Fruit fly (Drosophila melanogaster): ENCODE results near the gene Odj.
A peak's percentile ranks its signal among the peaks of the same experiment; 100 is the strongest.

Gene Odj

DNA sequence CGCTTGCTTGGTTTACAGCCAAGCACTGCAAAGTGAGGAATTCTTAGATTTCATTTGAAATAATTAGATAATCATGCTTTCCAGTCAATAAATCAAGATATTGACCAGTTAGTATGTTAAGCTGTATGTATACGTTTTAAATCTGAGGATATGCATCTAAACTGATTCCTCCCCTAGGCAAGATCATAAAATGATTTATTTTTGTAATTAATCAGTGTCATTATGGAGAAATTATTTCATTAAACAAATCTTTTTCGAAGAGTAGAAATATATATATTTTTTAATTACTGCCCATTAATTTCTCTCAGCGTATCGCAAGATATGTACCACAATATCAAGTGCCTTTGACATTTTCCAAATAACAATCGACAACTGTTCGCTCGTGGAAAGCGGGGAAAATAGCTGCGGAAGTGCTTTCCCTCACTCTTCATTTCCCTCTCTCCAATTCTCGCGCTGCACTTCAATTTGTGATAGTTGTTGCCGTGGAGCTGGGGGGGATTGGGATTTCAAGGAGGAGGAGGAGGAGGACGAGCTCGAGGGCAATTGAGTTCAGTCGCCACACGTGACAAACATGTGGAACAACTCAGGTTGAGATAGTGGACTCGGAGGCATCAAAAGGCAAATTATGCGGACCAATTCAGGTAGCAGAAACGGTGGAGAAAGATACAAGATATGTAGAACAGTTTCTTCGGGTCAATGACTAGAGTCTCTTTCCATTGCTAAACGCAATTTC, 5.3 kb upstream of the Odj start (continued):
- TF ChIP-seq CG4424 (GFP tag; optimal IDR thresholded peaks at IDR 0.05), result peak; percentile 23
- peak; percentile 96 for TF ChIP-seq twi (tag; optimal IDR thresholded peaks at IDR 0.05)
- TF ChIP-seq CG9727 (GFP tag; optimal IDR thresholded peaks at IDR 0.05), result peak; percentile 43

- peak; percentile 21; the same call in 1 of the 2 replicates for TF ChIP-seq seq (GFP tag; IDR thresholded peaks at IDR 0.05)
- TF ChIP-seq gem (tag; optimal IDR thresholded peaks at IDR 0.05), result no peak
- TF ChIP-seq hbn (GFP tag; IDR thresholded peaks at IDR 0.05; ENCODE audit: partially characterized antibody), result no peak
- TF ChIP-seq CG16863 (GFP tag; optimal IDR thresholded peaks at IDR 0.05), result no peak
- TF ChIP-seq ewg (GFP tag; optimal IDR thresholded peaks at IDR 0.05), result peak; percentile 56
- 0 out of 2 replicates have a peak, but pooled peaks have one; percentile 13 for TF ChIP-seq sob (GFP tag; IDR thresholded peaks at IDR 0.05)
- TF ChIP-seq CG16779 (GFP tag; IDR thresholded peaks at IDR 0.05), result 0 out of 2 replicates have a peak, but pooled peaks have one; percentile 5
- TF ChIP-seq Hmr (GFP tag; optimal IDR thresholded peaks at IDR 0.05), result no peak
- no peak for TF ChIP-seq CG7839 (tag; optimal IDR thresholded peaks at IDR 0.05)
- TF ChIP-seq zfh1 (GFP tag; IDR thresholded peaks at IDR 0.05), result 0 out of 3 replicates have a peak, but pooled peaks have one; percentile 29
- peak in 1 of 2 experiments; percentile 54 for TF ChIP-seq Hr51 (GFP tag; optimal IDR thresholded peaks at IDR 0.05)
- TF ChIP-seq Dref (GFP tag; IDR thresholded peaks at IDR 0.05), result 0 out of 2 replicates have a peak, but pooled peaks have one; percentile 10
- TF ChIP-seq her (GFP tag; optimal IDR thresholded peaks at IDR 0.05), result no peak
- TF ChIP-seq CG6791 (GFP tag; IDR thresholded peaks at IDR 0.05; ENCODE audit: partially characterized antibody), result peak; percentile 55; the same call in 1 of the 3 replicates
- no peak for TF ChIP-seq CG18476 (GFP tag; optimal IDR thresholded peaks at IDR 0.05)
- 0 out of 3 replicates have a peak, but pooled peaks have one; percentile 19 for TF ChIP-seq Opbp (GFP tag; IDR thresholded peaks at IDR 0.05; ENCODE audit: partially characterized antibody)
- TF ChIP-seq crol (GFP tag; IDR thresholded peaks at IDR 0.05), result 0 out of 2 replicates have a peak, but pooled peaks have one; percentile 20
- TF ChIP-seq Dbx (GFP tag; IDR thresholded peaks at IDR 0.05), result peak; percentile 20; the same call in 1 of the 3 replicates
- TF ChIP-seq Poxn (GFP tag; IDR thresholded peaks at IDR 0.05), result 0 out of 2 replicates have a peak, but pooled peaks have one; percentile 24
- no peak for TF ChIP-seq CG30403 (GFP tag; optimal IDR thresholded peaks at IDR 0.05)
- TF ChIP-seq Stat92E (GFP tag; optimal IDR thresholded peaks at IDR 0.05), result no peak
These were observed 3.5 kb upstream of the Odj start for dm6 chr3R:17812477-17812876.

DNA sequence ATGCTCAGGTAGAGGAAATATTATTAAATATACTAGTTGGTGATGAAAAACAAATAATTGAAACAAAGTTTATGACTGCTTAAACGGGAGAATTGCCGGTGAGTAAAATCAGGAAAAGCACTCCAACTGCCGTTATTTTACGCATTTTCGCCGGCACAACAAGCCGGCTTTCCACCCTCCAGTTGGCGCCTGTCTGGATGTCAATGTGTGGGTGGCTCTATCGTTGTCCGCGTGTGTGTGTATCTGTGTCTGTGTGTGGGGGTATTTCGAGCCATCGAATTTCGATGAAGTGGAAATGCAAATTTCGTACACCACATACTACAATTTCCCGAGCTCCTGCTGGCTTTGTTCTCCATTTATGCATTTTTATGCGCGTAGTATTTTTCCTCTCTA, 2.7 kb upstream of the Odj start:
- TF ChIP-seq cg (GFP tag; optimal IDR thresholded peaks at IDR 0.05), result peak; percentile 37
- TF ChIP-seq nerfin-1 (tag; optimal IDR thresholded peaks at IDR 0.05), result peak; percentile 98
- 0 out of 3 replicates have a peak, but pooled peaks have one; percentile 8 for TF ChIP-seq CG7963 (GFP tag; IDR thresholded peaks at IDR 0.05; ENCODE audit: partially characterized antibody)
- no peak for TF ChIP-seq grau (tag; optimal IDR thresholded peaks at IDR 0.05)
- TF ChIP-seq hkb (optimal IDR thresholded peaks at IDR 0.05), result peak; percentile 28
- no peak for TF ChIP-seq hkb (GFP tag; IDR thresholded peaks at IDR 0.05)
- peak; percentile 38; the same call in 1 of the 2 replicates for TF ChIP-seq onecut (GFP tag; IDR thresholded peaks at IDR 0.05)
- TF ChIP-seq CG9215 (GFP tag; IDR thresholded peaks at IDR 0.05), result no peak
- TF ChIP-seq unc-4 (GFP tag; IDR thresholded peaks at IDR 0.05; ENCODE audit: partially characterized antibody), result 0 out of 2 replicates have a peak, but pooled peaks have one; percentile 1
